Fruit fly (Drosophila melanogaster) ovary, adult (tissue): ENCODE data around the gene Gr5a.

Experiments
- CG17801 ChIP-seq: fragments of 200-800 bp; optimal IDR thresholded peaks from 2 replicates; lab custom pipeline; 2019; ENCODE audit warnings: missing biosample characterization, mild to moderate bottlenecking, missing genetic modification characterization, moderate library complexity; ENCODE audit not compliant: partially characterized antibody

Gr5a gene

dm6 chrX:5672243-5673051, 8.0 kb upstream of the Gr5a start, which contains the start of gene RpL35:
Gene RpL35 (plus strand): TSS chrX:5672401.
- peak; percentile 86 for TF ChIP-seq CG17801 (GFP tag; lab: Kevin White, UChicago)

- no peak for TF ChIP-seq CG17801 (GFP tag; lab: Kevin White, UChicago)
Observed at dm6 chrX:5676855-5677254, 3.6 kb upstream of the Gr5a start.

dm6 chrX:5677400-5678177, 2.8 kb upstream of the Gr5a start:
- TF ChIP-seq CG17801 (GFP tag; lab: Kevin White, UChicago): no peak

- TF ChIP-seq CG17801 (GFP tag; lab: Kevin White, UChicago): no peak
Observed at dm6 chrX:5678178-5678470, 2.3 kb upstream of the Gr5a start.

dm6 chrX:5679079-5679932, 1.1 kb upstream of the Gr5a start:
- TF ChIP-seq CG17801 (GFP tag; lab: Kevin White, UChicago): peak; percentile 67

dm6 chrX:5682940-5683339, 2.5 kb downstream of the Gr5a start, which contains the start of gene CG42449:
Gene CG42449 (plus strand): TSS chrX:5683240.
- TF ChIP-seq CG17801 (GFP tag; lab: Kevin White, UChicago): no peak

dm6 chrX:5689417-5690215, 9.2 kb downstream of the Gr5a start, which contains the start of the genes PGAP1 and cv:
Gene PGAP1 (minus strand): TSS chrX:5689473.
Gene cv (plus strand): TSS chrX:5690002.
- TF ChIP-seq CG17801 (GFP tag; lab: Kevin White, UChicago): peak; percentile 47

dm6 chrX:5690216-5690523, 9.8 kb downstream of the Gr5a start:
- TF ChIP-seq CG17801 (GFP tag; lab: Kevin White, UChicago): no peak

dm6 chrX:5690651-5691379, 10.4 kb downstream of the Gr5a start:
- no peak for TF ChIP-seq CG17801 (GFP tag; lab: Kevin White, UChicago)

- TF ChIP-seq CG17801 (GFP tag; lab: Kevin White, UChicago): peak; percentile 29
Observed at dm6 chrX:5695035-5695434, 14.6 kb downstream of the Gr5a start, which contains the start of gene CG3149. Gene CG3149 (minus strand): TSS chrX:5695205.

- no peak for TF ChIP-seq CG17801 (GFP tag; lab: Kevin White, UChicago)
Observed at dm6 chrX:5695958-5696357, 15.5 kb downstream of the Gr5a start.

dm6 chrX:5696436-5697022, 16.1 kb downstream of the Gr5a start:
- TF ChIP-seq CG17801 (GFP tag; lab: Kevin White, UChicago): no peak

- TF ChIP-seq CG17801 (GFP tag; lab: Kevin White, UChicago): peak; percentile 49
Observed at dm6 chrX:5698087-5698727, 17.8 kb downstream of the Gr5a start, which contains the start of gene AdamTS-B. Gene AdamTS-B (plus strand): TSS chrX:5698557.
